Worm (Caenorhabditis elegans): Measurements from ENCODE around the gene F23D12.7.

ce11 chrX:14503282-14503681, 49.6 kb upstream of the F23D12.7 start:
- TF ChIP-seq ZK337.2 (GFP tag; IDR thresholded peaks at IDR 0.05): no peak
- no peak for TF ChIP-seq nhr-237 (tag; optimal IDR thresholded peaks at IDR 0.05)
- no peak for TF ChIP-seq F10B5.3 (tag; optimal IDR thresholded peaks at IDR 0.05)
- no peak for TF ChIP-seq ZK546.5 (tag; optimal IDR thresholded peaks at IDR 0.05)
- TF ChIP-seq nhr-76 (tag; optimal IDR thresholded peaks at IDR 0.05): no peak
- no peak for TF ChIP-seq ztf-11 (tag; optimal IDR thresholded peaks at IDR 0.05)
- TF ChIP-seq fkh-10 (GFP tag; optimal IDR thresholded peaks at IDR 0.05): no peak
- TF ChIP-seq daf-12 (tag; optimal IDR thresholded peaks at IDR 0.05): no peak
- TF ChIP-seq nhr-77 (tag; optimal IDR thresholded peaks at IDR 0.05): no peak
- no peak for TF ChIP-seq aly-2 (tag; optimal IDR thresholded peaks at IDR 0.05)
